Fruit fly (Drosophila melanogaster) whole organism: ENCODE data around the gene CG4658.

Experiments
- psq ChIP-seq: fragments of >200 bp; optimal IDR thresholded peaks from 2 replicates; lab custom pipeline; 2017
- usp ChIP-seq: fragments of >200 bp; optimal IDR thresholded peaks from 2 replicates; lab custom pipeline; 2017; ENCODE audit warnings: missing biosample characterization, missing genetic modification characterization, mixed read lengths

dm6 chr2L:9924765-9925164 is 32.2 kb upstream of the CG4658 start, which contains the start of the genes TbCMF46 and CG42366:
- TF ChIP-seq psq (lab: Kevin White, UChicago) (no peak), usp (GFP tag; lab: Kevin White, UChicago) (no peak)
